Worm (Caenorhabditis elegans): ENCODE measurements around the gene nlp-51.

DNA sequence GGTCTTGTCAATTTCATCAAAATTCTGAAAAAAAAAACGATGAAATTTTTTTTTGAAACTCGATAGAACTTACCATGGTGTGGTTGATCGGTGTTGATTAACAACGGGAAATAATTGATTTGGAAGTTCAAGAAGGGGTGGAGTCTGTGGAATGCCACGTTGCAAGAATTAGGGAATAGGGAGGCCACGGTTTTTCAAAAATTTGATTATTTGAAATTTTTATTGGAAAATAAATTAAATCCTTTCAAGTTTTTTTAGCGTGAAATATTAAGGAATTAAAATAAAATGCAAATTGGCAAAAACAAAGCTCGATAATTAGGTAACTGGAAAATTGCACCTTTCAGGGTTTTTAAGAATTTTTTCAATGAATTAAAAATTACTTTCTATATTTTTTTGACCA, 20.0 kb upstream of the nlp-51 start, which contains the start of gene rmd-3:
- TF ChIP-seq gmeb-2 (tag; optimal IDR thresholded peaks at IDR 0.05) (no peak), unc-86 (tag; optimal IDR thresholded peaks at IDR 0.05) (no peak), nhr-11 (tag; optimal IDR thresholded peaks at IDR 0.05) (no peak), ceh-34 (tag; optimal IDR thresholded peaks at IDR 0.05) (no peak), nfya-1 (tag; optimal IDR thresholded peaks at IDR 0.05) (no peak), ama-1 (optimal IDR thresholded peaks at IDR 0.05) (no peak), sdc-2 (tag; optimal IDR thresholded peaks at IDR 0.05) (no peak)

All from whole organism, late embryonic.